Worm (Caenorhabditis elegans) whole organism, L3 larva: Measurements from ENCODE around the gene Y116A8C.27.
"Not testable (repeated sequence)": the region's sequence is repeated elsewhere in the genome, so short reads cannot be mapped to it uniquely, and the experiment has no call there.

ENCODE experiments used
- aly-2 ChIP-seq: fragments of 150-350 bp; optimal IDR thresholded peaks from 2 replicates; lab custom pipeline; 2014; ENCODE audit warnings: missing biosample characterization, missing genetic modification characterization
- ama-1 ChIP-seq: fragments of 150-350 bp; optimal IDR thresholded peaks from 2 replicates; lab custom pipeline; 2018
- ceh-16 ChIP-seq: sonication (generic microtip); optimal IDR thresholded peaks from 2 replicates; lab custom pipeline; 2017; ENCODE audit warnings: missing biosample characterization, missing genetic modification characterization
- ceh-28 ChIP-seq: fragments of 150-350 bp; optimal IDR thresholded peaks from 2 replicates; lab custom pipeline; 2014; ENCODE audit warnings: missing biosample characterization, missing genetic modification reagents, missing genetic modification characterization
- ceh-82 ChIP-seq: fragments of 150-350 bp; optimal IDR thresholded peaks from 2 replicates; lab custom pipeline; 2014; ENCODE audit warnings: missing biosample characterization, missing genetic modification characterization
- ceh-9 ChIP-seq: sonication (generic microtip); optimal IDR thresholded peaks from 2 replicates; lab custom pipeline; 2018; ENCODE audit warnings: missing biosample characterization, missing genetic modification characterization
- daf-12 ChIP-seq: fragments of 150-350 bp; optimal IDR thresholded peaks from 2 replicates; lab custom pipeline; 2014; ENCODE audit warnings: missing biosample characterization, missing genetic modification reagents, missing genetic modification characterization
- egl-5 ChIP-seq: fragments of 150-350 bp; optimal IDR thresholded peaks from 2 replicates; lab custom pipeline; 2017; ENCODE audit warnings: missing biosample characterization, missing genetic modification reagents, missing genetic modification characterization, inconsistent platforms
- elt-1 ChIP-seq: fragments of 150-350 bp; optimal IDR thresholded peaks from 2 replicates; lab custom pipeline; 2014; ENCODE audit warnings: missing biosample characterization, missing genetic modification characterization
- elt-2 ChIP-seq: sonication (generic microtip); optimal IDR thresholded peaks from 2 replicates; lab custom pipeline; 2016; ENCODE audit warnings: missing genetic modification reagents, mild to moderate bottlenecking, missing genetic modification characterization, missing compliant biosample characterization
- fkh-10 ChIP-seq: sonication (generic microtip); optimal IDR thresholded peaks from 2 replicates; lab custom pipeline; 2017; ENCODE audit warnings: missing biosample characterization, missing genetic modification reagents, missing genetic modification characterization
- fkh-2 ChIP-seq: fragments of 150-350 bp; optimal IDR thresholded peaks from 2 replicates; lab custom pipeline; 2014; ENCODE audit warnings: missing biosample characterization, missing genetic modification reagents, missing genetic modification characterization
- fos-1 ChIP-seq: fragments of 150-350 bp; optimal IDR thresholded peaks from 2 replicates; lab custom pipeline; 2014; ENCODE audit warnings: missing biosample characterization, missing genetic modification characterization
- hmg-11 ChIP-seq: sonication (generic microtip); optimal IDR thresholded peaks from 2 replicates; lab custom pipeline; 2016; ENCODE audit warnings: missing genetic modification characterization, missing compliant biosample characterization
- jun-1 ChIP-seq: fragments of 150-350 bp; optimal IDR thresholded peaks from 2 replicates; lab custom pipeline; 2014; ENCODE audit warnings: missing biosample characterization, missing genetic modification reagents, missing genetic modification characterization
- lin-15B ChIP-seq: fragments of 150-350 bp; optimal IDR thresholded peaks from 2 replicates; lab custom pipeline; 2014; ENCODE audit warnings: missing biosample characterization, missing genetic modification characterization
- lin-39 ChIP-seq: fragments of 150-350 bp; optimal IDR thresholded peaks from 2 replicates; lab custom pipeline; 2018; ENCODE audit warnings: missing biosample characterization, missing genetic modification reagents, missing genetic modification characterization
- lsy-12 ChIP-seq: sonication (generic microtip); optimal IDR thresholded peaks from 2 replicates; lab custom pipeline; 2016; ENCODE audit warnings: mild to moderate bottlenecking, missing genetic modification characterization, missing compliant biosample characterization
- nfya-1 ChIP-seq: sonication (generic microtip); optimal IDR thresholded peaks from 2 replicates; lab custom pipeline; 2017; ENCODE audit warnings: missing genetic modification characterization, mild to moderate bottlenecking, missing compliant biosample characterization, antibody characterized with exemption, moderate library complexity; ENCODE audit not compliant: insufficient read depth
- nhr-23 ChIP-seq: fragments of 150-350 bp; optimal IDR thresholded peaks from 2 replicates; lab custom pipeline; 2014; ENCODE audit warnings: missing biosample characterization, missing genetic modification reagents, missing genetic modification characterization
- nhr-237 ChIP-seq: fragments of 150-350 bp; optimal IDR thresholded peaks from 2 replicates; lab custom pipeline; 2014; ENCODE audit warnings: missing biosample characterization, missing genetic modification characterization
- nhr-25 ChIP-seq: sonication (generic microtip); optimal IDR thresholded peaks from 2 replicates; lab custom pipeline; 2017; ENCODE audit warnings: missing biosample characterization, missing genetic modification characterization
- nhr-67 ChIP-seq: fragments of 150-350 bp; optimal IDR thresholded peaks from 2 replicates; lab custom pipeline; 2014; ENCODE audit warnings: missing biosample characterization, missing genetic modification characterization
- nhr-76 ChIP-seq: fragments of 150-350 bp; sonication (generic microtip); optimal IDR thresholded peaks from 5 replicates; lab custom pipeline; 2014; ENCODE audit warnings: missing biosample characterization, missing genetic modification characterization
- nhr-77 ChIP-seq: fragments of 150-350 bp; optimal IDR thresholded peaks from 2 replicates; lab custom pipeline; 2014; ENCODE audit warnings: missing biosample characterization, missing genetic modification characterization
- pha-4 ChIP-seq: fragments of 150-350 bp; optimal IDR thresholded peaks from 2 replicates; lab custom pipeline; 2014; ENCODE audit warnings: missing biosample characterization, missing genetic modification reagents, missing genetic modification characterization
- pqm-1 ChIP-seq: fragments of 150-350 bp; optimal IDR thresholded peaks from 2 replicates; lab custom pipeline; 2017; ENCODE audit warnings: missing biosample characterization, missing genetic modification characterization, inconsistent platforms
- snpc-4 ChIP-seq: fragments of 150-350 bp; optimal IDR thresholded peaks from 2 replicates; lab custom pipeline; 2014; ENCODE audit warnings: missing biosample characterization, missing genetic modification characterization
- tbx-2 ChIP-seq: sonication (generic microtip); optimal IDR thresholded peaks from 2 replicates; lab custom pipeline; 2016; ENCODE audit warnings: mild to moderate bottlenecking, missing genetic modification characterization, missing compliant biosample characterization
- zag-1 ChIP-seq: fragments of 150-350 bp; optimal IDR thresholded peaks from 2 replicates; lab custom pipeline; 2014; ENCODE audit warnings: missing biosample characterization, missing genetic modification characterization

The Y116A8C.27 gene

ce11 chrIV:17084839-17085238 lies 11.2 kb downstream of the Y116A8C.27 start:
- TF ChIP-seq nhr-23 (no peak), tbx-2 (tag; lab: Kevin White, UChicago) (no peak), lin-39 (tag; lab: Kevin White, UChicago) (no peak), ama-1 (lab: Kevin White, UChicago) (no peak), nhr-237 (tag; lab: Kevin White, UChicago) (no peak), nhr-25 (tag; lab: Kevin White, UChicago) (no peak), nhr-76 (tag; lab: Kevin White, UChicago) (no peak), lsy-12 (tag; lab: Kevin White, UChicago) (no peak), egl-5 (tag; lab: Kevin White, UChicago) (no peak), daf-12 (tag; lab: Kevin White, UChicago) (no peak)

ce11 chrIV:17084317-17084716 lies 11.8 kb downstream of the Y116A8C.27 start:
- TF ChIP-seq hmg-11, result peak; percentile 12
- peak; percentile 46 for TF ChIP-seq lin-15B
- no peak for TF ChIP-seq nhr-67 (tag; lab: Kevin White, UChicago)
- TF ChIP-seq pha-4, result peak; percentile 15
- TF ChIP-seq nfya-1 (tag; lab: Kevin White, UChicago), result peak; percentile 0
- no peak for TF ChIP-seq nhr-23

- no peak for TF ChIP-seq lin-39 (tag; lab: Kevin White, UChicago)
- no peak for TF ChIP-seq nhr-76 (tag; lab: Kevin White, UChicago)
- TF ChIP-seq aly-2 (tag; lab: Kevin White, UChicago), result no peak
- TF ChIP-seq nhr-237 (tag; lab: Kevin White, UChicago), result no peak
- no peak for TF ChIP-seq ceh-9 (tag; lab: Kevin White, UChicago)
- TF ChIP-seq nhr-77 (tag; lab: Kevin White, UChicago), result no peak
- no peak for TF ChIP-seq ceh-16 (tag; lab: Kevin White, UChicago)
- no peak for TF ChIP-seq nhr-25 (tag; lab: Kevin White, UChicago)
- TF ChIP-seq zag-1, result no peak
- TF ChIP-seq lsy-12 (tag; lab: Kevin White, UChicago), result no peak
- TF ChIP-seq ceh-28 (tag; lab: Kevin White, UChicago), result no peak
- TF ChIP-seq pqm-1 (tag; lab: Kevin White, UChicago), result no peak
- TF ChIP-seq ceh-82 (tag; lab: Kevin White, UChicago), result no peak
- no peak for TF ChIP-seq fkh-2 (tag; lab: Kevin White, UChicago)
- no peak for TF ChIP-seq tbx-2 (tag; lab: Kevin White, UChicago)
- no peak for TF ChIP-seq jun-1 (tag; lab: Kevin White, UChicago)
- TF ChIP-seq snpc-4, result no peak
- TF ChIP-seq elt-1 (tag; lab: Kevin White, UChicago), result no peak
- no peak for TF ChIP-seq ama-1 (lab: Kevin White, UChicago)
- no peak for TF ChIP-seq elt-2 (tag; lab: Kevin White, UChicago)
- TF ChIP-seq, all 47 proteins: peak for 0
Observed at ce11 chrIV:17078649-17079048, 17.4 kb downstream of the Y116A8C.27 start, which contains the start of gene Y116A8C.25. Gene Y116A8C.25, minus strand, starts transcription at chrIV:17078749.

ce11 chrIV:17070791-17071190 lies 25.3 kb downstream of the Y116A8C.27 start, which contains the start of gene Y116A8C.24:
Gene Y116A8C.24, minus strand, starts transcription at chrIV:17070891.
- not testable (repeated sequence) for TF ChIP-seq aly-2 (tag; lab: Kevin White, UChicago); nfya-1 (tag; lab: Kevin White, UChicago); hmg-11

ce11 chrIV:17064937-17065336 lies 31.1 kb downstream of the Y116A8C.27 start, which contains the start of gene Y116A8C.465:
Gene Y116A8C.465, plus strand, starts transcription at chrIV:17065237.
- TF ChIP-seq lsy-12 (tag; lab: Kevin White, UChicago); fos-1 (tag; lab: Kevin White, UChicago); ama-1 (lab: Kevin White, UChicago): not testable (repeated sequence)
- TF ChIP-seq, all 47 proteins: peak for 0; not testable (repeated sequence) for 47

- TF ChIP-seq fkh-10 (GFP tag; lab: Kevin White, UChicago); nhr-77 (tag; lab: Kevin White, UChicago); fos-1 (tag; lab: Kevin White, UChicago): not testable (repeated sequence)
Observed at ce11 chrIV:17063700-17064099, 32.4 kb downstream of the Y116A8C.27 start, which contains the start of gene Y116A8C.467. Gene Y116A8C.467, minus strand, starts transcription at chrIV:17063800.
